Worm (Caenorhabditis elegans) whole organism, L4/young adult: ENCODE measurements around the gene R144.11.

Source experiments
- W03F9.2 ChIP-seq: fragments of 150-350 bp; optimal IDR thresholded peaks from 2 replicates; lab custom pipeline; 2014; ENCODE audit warnings: missing biosample characterization, missing genetic modification characterization
- him-1 ChIP-seq: sonication (generic microtip); optimal IDR thresholded peaks from 2 replicates; lab custom pipeline; 2016; ENCODE audit warnings: missing genotype, missing genetic modification reagents, missing genetic modification characterization, missing compliant biosample characterization

DNA sequence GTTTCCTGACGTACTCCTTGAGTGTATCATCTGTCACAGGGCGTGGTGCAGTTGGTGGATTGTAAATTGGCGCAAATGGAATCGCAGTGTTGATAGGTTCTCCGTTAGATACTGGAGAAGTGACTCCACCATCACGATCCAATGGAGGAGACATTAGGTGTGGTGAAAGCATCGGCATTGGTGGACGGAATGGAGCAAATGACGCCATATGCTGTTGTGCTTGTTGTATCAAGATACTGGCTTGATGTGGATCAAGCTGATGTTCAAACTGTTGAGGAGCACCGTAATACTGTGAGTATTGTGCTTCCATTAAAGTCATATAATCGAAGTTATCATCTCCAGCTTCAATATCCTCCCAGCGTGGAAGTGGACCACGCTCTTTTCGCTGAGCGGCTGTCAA lies 3.8 kb upstream of the R144.11 start:
- TF ChIP-seq him-1 (tag; lab: Kevin White, UChicago): no peak
- no peak for TF ChIP-seq W03F9.2 (tag; lab: Kevin White, UChicago)
